Fruit fly (Drosophila melanogaster) whole organism, embryonic: Measurements from ENCODE around the gene TfAP-2.

Experiments used
- Awh ChIP-seq: fragments of 200-800 bp; sonication (Bioruptor generic); IDR thresholded peaks from 2 replicates; pipeline ENCODE4, ENCODE4 v1.3.6; 2022; ENCODE audit warnings: missing biosample characterization, missing genetic modification characterization
- CG10431 ChIP-seq: fragments of 200-800 bp; sonication (Bioruptor generic); optimal IDR thresholded peaks from 3 replicates; lab custom pipeline; 2018; ENCODE audit warnings: missing biosample characterization, mild to moderate bottlenecking, missing genetic modification characterization
- CG13424 ChIP-seq: fragments of 200-800 bp; sonication (Bioruptor generic); optimal IDR thresholded peaks from 2 replicates; lab custom pipeline; 2019; ENCODE audit warnings: missing biosample characterization, mild to moderate bottlenecking, missing genetic modification characterization, moderate library complexity
- CG13894 ChIP-seq: fragments of 200-800 bp; sonication (Bioruptor generic); optimal IDR thresholded peaks from 3 replicates; lab custom pipeline; 2018; ENCODE audit warnings: missing biosample characterization, mild to moderate bottlenecking, missing genetic modification characterization, moderate library complexity
- CG15269 ChIP-seq: fragments of 200-800 bp; sonication (Bioruptor generic); optimal IDR thresholded peaks from 2 replicates; lab custom pipeline; 2018; ENCODE audit warnings: missing biosample characterization, mild to moderate bottlenecking, missing genetic modification characterization, moderate library complexity
- CG17385 ChIP-seq: fragments of 200-800 bp; sonication (Bioruptor generic); optimal IDR thresholded peaks from 3 replicates; lab custom pipeline; 2018; ENCODE audit warnings: missing biosample characterization, mild to moderate bottlenecking, missing genetic modification characterization
- CG18599 ChIP-seq: fragments of 200-800 bp; sonication (Bioruptor generic); optimal IDR thresholded peaks from 3 replicates; lab custom pipeline; 2017; ENCODE audit warnings: missing biosample characterization, missing genetic modification characterization, mild to moderate bottlenecking, moderate library complexity, missing genetic modification reagents
- CG2678 ChIP-seq: fragments of 200-800 bp; sonication (Bioruptor generic); optimal IDR thresholded peaks from 3 replicates; lab custom pipeline; 2019; ENCODE audit warnings: missing biosample characterization, mild to moderate bottlenecking, missing genetic modification characterization, moderate library complexity
- CG34376 ChIP-seq: fragments of 200-800 bp; sonication (Bioruptor generic); optimal IDR thresholded peaks from 2 replicates; lab custom pipeline; 2018; ENCODE audit warnings: missing biosample characterization, mild to moderate bottlenecking, missing genetic modification characterization
- CG3995 ChIP-seq: fragments of 200-800 bp; sonication (Bioruptor generic); optimal IDR thresholded peaks from 3 replicates; lab custom pipeline; 2016; ENCODE audit warnings: missing biosample characterization, missing genetic modification characterization
- CG4328 ChIP-seq: fragments of 200-800 bp; sonication (Bioruptor generic); optimal IDR thresholded peaks from 3 replicates; lab custom pipeline; 2017; ENCODE audit warnings: missing biosample characterization, missing genetic modification reagents, missing genetic modification characterization
- CG4707 ChIP-seq: fragments of 200-800 bp; sonication (Bioruptor generic); optimal IDR thresholded peaks from 2 replicates; lab custom pipeline; 2018; ENCODE audit warnings: missing biosample characterization, mild to moderate bottlenecking, missing genetic modification characterization, moderate library complexity
- CG6272 ChIP-seq: fragments of 200-800 bp; sonication (Bioruptor generic); IDR thresholded peaks from 2 replicates; pipeline ENCODE4 v1.3.6; 2022; ENCODE audit warnings: missing biosample characterization, missing genetic modification characterization
- CG6654 ChIP-seq: fragments of 200-800 bp; sonication (Bioruptor generic); optimal IDR thresholded peaks from 2 replicates; lab custom pipeline; 2017; ENCODE audit warnings: missing biosample characterization, mild to moderate bottlenecking, missing genetic modification characterization
- CG6765 ChIP-seq: fragments of 200-800 bp; sonication (Bioruptor generic); optimal IDR thresholded peaks from 3 replicates; lab custom pipeline; 2017; ENCODE audit warnings: missing biosample characterization, mild to moderate bottlenecking, missing genetic modification characterization
- CG7357 ChIP-seq: fragments of 200-800 bp; sonication (Bioruptor generic); IDR thresholded peaks from 3 replicates; pipeline ENCODE4 v1.3.6; 2022; ENCODE audit warnings: missing biosample characterization, missing genetic modification characterization
- CG7928 ChIP-seq: fragments of 200-800 bp; sonication (Bioruptor generic); optimal IDR thresholded peaks from 2 replicates; lab custom pipeline; 2017; ENCODE audit warnings: missing biosample characterization, mild to moderate bottlenecking, missing genetic modification characterization
- CG9727 ChIP-seq: fragments of 200-800 bp; sonication (Bioruptor generic); optimal IDR thresholded peaks from 3 replicates; lab custom pipeline; 2017; ENCODE audit warnings: missing biosample characterization, mild to moderate bottlenecking, missing genetic modification characterization
- CG9817 ChIP-seq: fragments of 200-800 bp; sonication (Bioruptor generic); optimal IDR thresholded peaks from 2 replicates; lab custom pipeline; 2018; ENCODE audit warnings: missing biosample characterization, mild to moderate bottlenecking, missing genetic modification characterization, moderate library complexity
- D19A ChIP-seq: fragments of 200-800 bp; optimal IDR thresholded peaks from 3 replicates; lab custom pipeline; 2019; ENCODE audit warnings: missing biosample characterization, mild to moderate bottlenecking, missing genetic modification characterization, moderate library complexity
- Dad ChIP-seq: fragments of 200-800 bp; sonication (Bioruptor generic); optimal IDR thresholded peaks from 3 replicates; lab custom pipeline; 2016; ENCODE audit warnings: missing biosample characterization, missing genetic modification characterization
- Dref ChIP-seq: fragments of 200-800 bp; sonication (Bioruptor generic); IDR thresholded peaks from 2 replicates; pipeline ENCODE4 v1.3.6; 2022; ENCODE audit warnings: missing biosample characterization, missing genetic modification characterization
- HHEX ChIP-seq: fragments of 200-800 bp; sonication (Bioruptor generic); optimal IDR thresholded peaks from 3 replicates; lab custom pipeline; 2017; ENCODE audit warnings: missing biosample characterization, mild to moderate bottlenecking, missing genetic modification characterization, missing genetic modification reagents
- HLH3B ChIP-seq: fragments of 200-800 bp; sonication (Bioruptor generic); IDR thresholded peaks from 2 replicates; pipeline ENCODE4 v1.3.6; 2022; ENCODE audit warnings: missing biosample characterization, missing genetic modification characterization
- Hr3 ChIP-seq: fragments of 200-800 bp; sonication (Bioruptor generic); optimal IDR thresholded peaks from 3 replicates; lab custom pipeline; 2016; ENCODE audit warnings: missing biosample characterization, missing genetic modification characterization
- Hr51 ChIP-seq, 2 experiments: fragments of 200-800 bp; sonication (Bioruptor generic); optimal IDR thresholded peaks; 2 replicates in 1 of 2; 3 replicates in 1 of 2; lab custom pipeline; 2016 to 2018; ENCODE audit warnings: missing biosample characterization in 2 of 2, missing genetic modification characterization in 2 of 2, mild to moderate bottlenecking in 1 of 2, moderate library complexity in 1 of 2
- Meics ChIP-seq: fragments of 200-800 bp; sonication (Bioruptor generic); optimal IDR thresholded peaks from 2 replicates; lab custom pipeline; 2017; ENCODE audit warnings: missing biosample characterization, mild to moderate bottlenecking, missing genetic modification characterization
- Nf-YC ChIP-seq: fragments of 200-800 bp; optimal IDR thresholded peaks from 3 replicates; lab custom pipeline; 2019; ENCODE audit warnings: missing biosample characterization, mild to moderate bottlenecking, missing genetic modification characterization, moderate library complexity
- Rx ChIP-seq: fragments of 200-800 bp; sonication (Bioruptor generic); IDR thresholded peaks from 2 replicates; pipeline ENCODE4 v1.3.6; 2022; ENCODE audit warnings: missing biosample characterization, missing genetic modification characterization
- al ChIP-seq: fragments of 200-800 bp; sonication (Bioruptor generic); IDR thresholded peaks from 2 replicates; pipeline ENCODE4 v1.3.6; 2022; ENCODE audit warnings: missing biosample characterization, missing genetic modification characterization
- cad ChIP-seq: fragments of >200 bp; optimal IDR thresholded peaks from 2 replicates; lab custom pipeline; 2017; ENCODE audit warnings: missing biosample characterization, missing genetic modification characterization
- cg ChIP-seq: fragments of 200-800 bp; sonication (Bioruptor generic); optimal IDR thresholded peaks from 3 replicates; lab custom pipeline; 2019; ENCODE audit warnings: missing biosample characterization, mild to moderate bottlenecking, missing genetic modification characterization, moderate library complexity
- dm ChIP-seq: fragments of 200-800 bp; sonication (Bioruptor generic); optimal IDR thresholded peaks from 3 replicates; lab custom pipeline; 2016; ENCODE audit warnings: missing biosample characterization, missing genetic modification characterization
- grn ChIP-seq: fragments of 200-800 bp; sonication (Bioruptor generic); optimal IDR thresholded peaks from 3 replicates; lab custom pipeline; 2017; ENCODE audit warnings: missing biosample characterization, missing genetic modification characterization
- ind ChIP-seq: fragments of 200-800 bp; sonication (Bioruptor generic); optimal IDR thresholded peaks from 3 replicates; lab custom pipeline; 2016; ENCODE audit warnings: missing biosample characterization, missing genetic modification characterization
- jigr1 ChIP-seq: fragments of 200-800 bp; sonication (Bioruptor generic); IDR thresholded peaks from 3 replicates; pipeline ENCODE4 v1.3.6; 2022; ENCODE audit warnings: missing biosample characterization, missing genetic modification characterization
- knrl ChIP-seq: fragments of 200-800 bp; sonication (Bioruptor generic); IDR thresholded peaks from 3 replicates; pipeline ENCODE4 v1.3.6; 2022; ENCODE audit warnings: missing biosample characterization, missing genetic modification characterization; ENCODE audit not compliant: partially characterized antibody
- lab ChIP-seq: fragments of 200-800 bp; sonication (Bioruptor generic); optimal IDR thresholded peaks from 3 replicates; lab custom pipeline; 2017; ENCODE audit warnings: missing biosample characterization, missing genetic modification characterization, mild to moderate bottlenecking, moderate library complexity, missing genetic modification reagents
- mirr ChIP-seq: fragments of 200-800 bp; sonication (Bioruptor generic); optimal IDR thresholded peaks from 3 replicates; lab custom pipeline; 2018; ENCODE audit warnings: missing biosample characterization, mild to moderate bottlenecking, missing genetic modification characterization
- p53 ChIP-seq: fragments of 200-800 bp; sonication (Bioruptor generic); optimal IDR thresholded peaks from 2 replicates; lab custom pipeline; 2016; ENCODE audit warnings: missing biosample characterization, missing genetic modification characterization
- run ChIP-seq: fragments of 200-800 bp; sonication (Bioruptor generic); optimal IDR thresholded peaks from 3 replicates; lab custom pipeline; 2018; ENCODE audit warnings: missing biosample characterization, mild to moderate bottlenecking, missing genetic modification characterization
- sc ChIP-seq, 3 experiments: fragments of >200 bp in 2 of 3; fragments of 200-800 bp in 1 of 3; sonication (Bioruptor generic) in 1 of 3; optimal IDR thresholded peaks; 2 replicates in 2 of 3; 3 replicates in 1 of 3; lab custom pipeline; 2017; ENCODE audit warnings: mild to moderate bottlenecking in 1 of 3, missing biosample characterization in 1 of 3, missing genetic modification characterization in 1 of 3, missing genetic modification reagents in 1 of 3
- so ChIP-seq: fragments of 200-800 bp; sonication (Bioruptor generic); IDR thresholded peaks from 3 replicates; pipeline ENCODE4 v1.3.6; 2022; ENCODE audit warnings: missing biosample characterization, missing genetic modification characterization
- tgo ChIP-seq: fragments of 200-800 bp; sonication (Bioruptor generic); IDR thresholded peaks from 3 replicates; pipeline ENCODE4 v1.3.6; 2022; ENCODE audit warnings: missing biosample characterization, missing genetic modification characterization
- tna ChIP-seq: fragments of 200-800 bp; sonication (Bioruptor generic); IDR thresholded peaks from 2 replicates; pipeline ENCODE4 v1.3.6; 2022; ENCODE audit warnings: missing biosample characterization, missing genetic modification characterization; ENCODE audit not compliant: partially characterized antibody
- wdn ChIP-seq: fragments of 200-800 bp; sonication (Bioruptor generic); IDR thresholded peaks from 2 replicates; pipeline ENCODE4 v1.3.6; 2022; ENCODE audit warnings: missing biosample characterization, missing genetic modification characterization
- wek ChIP-seq: fragments of 200-800 bp; sonication (Bioruptor generic); optimal IDR thresholded peaks from 3 replicates; lab custom pipeline; 2018; ENCODE audit warnings: missing biosample characterization, mild to moderate bottlenecking, missing genetic modification characterization, moderate library complexity

TfAP-2 gene

DNA sequence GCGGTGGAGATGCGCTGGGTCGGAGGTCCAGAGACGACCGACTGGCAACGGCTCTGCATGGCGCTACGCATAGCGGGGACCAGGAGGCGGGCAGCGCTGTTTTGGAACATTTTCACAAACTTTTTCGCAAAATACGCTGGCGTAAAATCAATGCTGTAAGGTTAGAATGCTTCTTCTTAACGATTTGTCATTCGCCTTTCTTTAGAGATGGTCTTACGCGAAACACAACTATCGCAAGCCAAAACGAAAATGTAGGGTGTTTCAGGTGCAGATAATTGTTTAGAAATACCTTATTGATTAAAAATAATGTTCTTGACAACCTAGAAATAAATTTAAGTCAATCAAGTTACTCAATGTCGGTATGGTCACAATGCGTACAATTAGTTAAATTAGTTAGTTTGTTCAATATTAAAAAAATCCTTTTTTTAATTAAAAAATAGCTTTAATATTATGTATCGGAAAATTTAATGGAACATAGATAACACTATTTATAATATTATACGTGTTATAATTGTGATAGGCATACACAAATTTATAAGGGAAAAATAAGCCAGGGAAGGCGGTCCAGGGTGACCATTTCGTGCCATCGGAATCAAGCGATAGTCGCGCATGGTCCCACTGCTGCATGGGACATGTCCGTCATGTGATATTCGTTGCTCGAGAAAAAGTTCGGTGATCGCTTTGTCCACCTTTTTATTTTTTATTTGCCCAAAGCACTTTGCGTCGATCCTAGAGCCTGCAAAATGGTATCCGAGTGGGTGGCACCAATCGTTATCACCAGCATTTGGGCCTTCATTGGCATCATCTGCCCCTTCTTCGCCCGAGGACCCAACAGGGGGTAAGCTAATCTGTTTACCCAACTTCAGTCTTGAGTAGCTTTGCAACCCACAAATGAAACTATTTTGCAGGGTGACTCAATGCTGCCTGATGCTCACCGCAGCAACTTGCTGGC lies 47.1 kb upstream of the TfAP-2 start, which contains the start of the genes COX8 and VhaM9.7-b (continued):
- TF ChIP-seq grn (GFP tag; lab: Kevin White, UChicago) (no peak), Awh (no peak), knrl (peak; percentile 74), tna (GFP tag; lab: Robert Waterston, UW) (0 out of 2 replicates have a peak, but pooled peaks have one; percentile 28), so (no peak), CG2678 (no peak), CG15269 (tag; lab: Kevin White, UChicago) (no peak), HLH3B (GFP tag; lab: Robert Waterston, UW) (peak; percentile 70), al (GFP tag; lab: Robert Waterston, UW) (peak; percentile 57; the same call in 1 of the 2 replicates), Nf-YC (tag; lab: Kevin White, UChicago) (peak; percentile 63), mirr (GFP tag; lab: Kevin White, UChicago) (no peak), CG9727 (GFP tag; lab: Kevin White, UChicago) (no peak), CG18599 (GFP tag; lab: Kevin White, UChicago) (no peak), CG13894 (tag; lab: Kevin White, UChicago) (no peak), Hr51 (GFP tag; optimal IDR thresholded peaks at IDR 0.05; lab: Kevin White, UChicago) (peak in 1 of 2 experiments; percentile 30), dm (GFP tag; lab: Kevin White, UChicago) (peak; percentile 12), CG10431 (GFP tag; lab: Kevin White, UChicago) (no peak), p53 (no peak), run (no peak), CG9817 (tag; lab: Kevin White, UChicago) (no peak), CG3995 (GFP tag; lab: Kevin White, UChicago) (peak; percentile 55), wdn (GFP tag; lab: Robert Waterston, UW) (0 out of 2 replicates have a peak, but pooled peaks have one; percentile 47), ind (GFP tag; lab: Kevin White, UChicago) (peak; percentile 74), cad (GFP tag; lab: Kevin White, UChicago) (no peak), CG6765 (no peak), CG7928 (GFP tag; lab: Kevin White, UChicago) (peak; percentile 25), Meics (no peak), CG17385 (GFP tag; lab: Kevin White, UChicago) (peak; percentile 97), wek (GFP tag; lab: Kevin White, UChicago) (no peak), sc (optimal IDR thresholded peaks at IDR 0.05; lab: Kevin White, UChicago) (no peak), sc (GFP tag; optimal IDR thresholded peaks at IDR 0.05; lab: Kevin White, UChicago) (no peak), CG34376 (GFP tag; lab: Kevin White, UChicago) (peak; percentile 27), D19A (tag; lab: Kevin White, UChicago) (no peak), CG6272 (GFP tag; lab: Robert Waterston, UW) (no peak; the same call in 1 of the 2 replicates), tgo (GFP tag; lab: Robert Waterston, UW) (peak; percentile 58; the same call in 2 of the 3 replicates), CG13424 (peak; percentile 70), CG7357 (GFP tag; lab: Robert Waterston, UW) (no peak), HHEX (GFP tag; lab: Kevin White, UChicago) (no peak), CG4328 (GFP tag; lab: Kevin White, UChicago) (peak; percentile 8), Dref (GFP tag; lab: Robert Waterston, UW) (no peak; the same call in none of the 2 replicates), CG4707 (GFP tag; lab: Kevin White, UChicago) (no peak), lab (GFP tag; lab: Kevin White, UChicago) (no peak), CG6654 (GFP tag; lab: Kevin White, UChicago) (no peak), Dad (no peak), Rx (peak; percentile 37; the same call in 1 of the 2 replicates), jigr1 (GFP tag; lab: Robert Waterston, UW) (peak; percentile 34; the same call in 1 of the 3 replicates), Hr3 (GFP tag; lab: Kevin White, UChicago) (peak; percentile 60), cg (GFP tag; lab: Kevin White, UChicago) (no peak)
